Fruit fly (Drosophila melanogaster): ENCODE results near the gene bib.

DNA sequence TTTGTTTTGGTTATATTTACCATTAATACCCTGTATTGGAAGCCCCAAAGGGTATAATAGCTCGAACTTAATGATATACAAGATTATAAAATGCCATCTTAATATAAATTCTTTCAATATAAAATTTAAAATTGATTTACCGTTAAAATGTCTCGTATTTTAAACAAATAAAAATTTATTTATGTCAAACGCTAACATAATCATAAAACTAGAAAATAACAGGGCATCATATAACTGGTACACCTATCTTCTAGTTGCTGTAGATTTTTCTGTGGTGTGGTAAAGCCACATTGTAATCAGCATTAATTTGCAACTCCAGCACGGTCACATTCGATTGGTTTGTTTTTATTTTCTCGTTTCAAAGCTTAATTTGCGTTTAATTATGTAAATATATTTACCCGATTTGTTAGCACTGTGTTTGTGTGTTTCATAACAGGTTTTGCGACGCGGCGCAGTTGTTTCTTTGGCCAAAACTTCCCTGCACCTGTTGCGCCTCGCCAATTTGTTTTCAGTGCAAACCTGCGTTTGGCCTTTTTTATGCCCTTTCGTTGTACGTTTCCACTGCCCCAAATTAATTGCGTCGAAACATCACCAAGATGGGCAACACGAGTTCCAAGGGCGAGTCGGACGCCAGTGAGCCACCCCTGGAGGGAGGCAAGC lies 27.3 kb upstream of the bib start, which contains the start of the genes CG4658 and CG5846:
- TF ChIP-seq CG8478 (optimal IDR thresholded peaks at IDR 0.05) (no peak), CTCF (optimal IDR thresholded peaks at IDR 0.05) (no peak)

Data from S2 (cell line).